Fruit fly (Drosophila melanogaster): ENCODE results near the gene Prx6a.

- peak; percentile 71 for TF ChIP-seq CG18599 (GFP tag; optimal IDR thresholded peaks at IDR 0.05)
- no peak for TF ChIP-seq tll (GFP tag; optimal IDR thresholded peaks at IDR 0.05)
- peak; percentile 80 for TF ChIP-seq bbx (GFP tag; IDR thresholded peaks at IDR 0.05; ENCODE audit: partially characterized antibody)
- TF ChIP-seq lab (GFP tag; optimal IDR thresholded peaks at IDR 0.05): peak; percentile 33
- no peak; the same call in 2 of the 3 replicates for TF ChIP-seq B-H1 (GFP tag; IDR thresholded peaks at IDR 0.05)
- TF ChIP-seq Lpt (GFP tag; optimal IDR thresholded peaks at IDR 0.05): no peak
- TF ChIP-seq CG13424 (tag; optimal IDR thresholded peaks at IDR 0.05): no peak
- no peak for TF ChIP-seq Dp (GFP tag; optimal IDR thresholded peaks at IDR 0.05)
- TF ChIP-seq CG10209 (GFP tag; optimal IDR thresholded peaks at IDR 0.05): no peak
- no peak for TF ChIP-seq CG15479 (GFP tag; optimal IDR thresholded peaks at IDR 0.05)
- 0 out of 3 replicates have a peak, but pooled peaks have one; percentile 28 for TF ChIP-seq CG17361 (GFP tag; IDR thresholded peaks at IDR 0.05)
- no peak for TF ChIP-seq Hey (tag; optimal IDR thresholded peaks at IDR 0.05)
Observed at dm6 chr2L:2861885-2862620, 16.0 kb downstream of the Prx6a start.
